Worm (Caenorhabditis elegans): ENCODE results near the gene Y67H2A.10.

The Y67H2A.10 gene

DNA sequence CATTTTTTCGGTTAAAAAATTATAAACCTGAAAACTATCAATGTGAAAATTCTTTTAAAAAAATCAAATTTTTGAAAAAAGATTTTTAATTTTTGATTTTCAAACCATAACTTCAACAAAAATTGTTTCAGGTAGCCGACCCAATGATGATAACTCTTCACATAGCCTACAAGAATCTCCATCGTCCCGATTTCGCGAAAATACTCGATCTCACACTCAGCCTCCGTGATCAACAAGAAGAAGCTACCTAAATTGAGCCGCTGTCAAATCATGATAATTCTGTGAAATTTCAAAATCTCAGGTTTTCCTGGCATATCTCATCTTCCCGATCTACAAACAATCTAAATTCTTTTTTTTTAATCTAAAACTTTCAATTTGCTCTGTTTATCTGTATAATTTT is 39.1 kb downstream of the Y67H2A.10 start:
- TF ChIP-seq spr-1 (tag; optimal IDR thresholded peaks at IDR 0.05) (no peak), F10B5.3 (tag; optimal IDR thresholded peaks at IDR 0.05) (no peak), T26A8.4 (GFP tag; IDR thresholded peaks at IDR 0.05) (0 out of 2 replicates have a peak, but pooled peaks have one; percentile 14), madf-9 (GFP tag; conservative IDR thresholded peaks at IDR 0.05) (no peak), ceh-62 (tag; optimal IDR thresholded peaks at IDR 0.05) (no peak), arid-1 (GFP tag; conservative IDR thresholded peaks at IDR 0.05) (no peak), sdz-12 (GFP tag; optimal IDR thresholded peaks at IDR 0.05) (no peak), mxl-2 (GFP tag; conservative IDR thresholded peaks at IDR 0.05) (no peak), Y75B8A.6 (GFP tag; IDR thresholded peaks at IDR 0.05) (no peak), lin-38 (GFP tag; IDR thresholded peaks at IDR 0.05) (no peak), lim-7 (GFP tag; IDR thresholded peaks at IDR 0.05) (0 out of 2 replicates have a peak, but pooled peaks have one; percentile 9), ama-1 (optimal IDR thresholded peaks at IDR 0.05) (no peak), mdt-29 (GFP tag; IDR thresholded peaks at IDR 0.05) (peak; percentile 43; the same call in 1 of the 2 replicates), daf-12 (tag; optimal IDR thresholded peaks at IDR 0.05) (no peak), F44E2.7 (GFP tag; IDR thresholded peaks at IDR 0.05) (no peak), zfp-3 (GFP tag; conservative IDR thresholded peaks at IDR 0.05) (peak; percentile 81; the same call in 1 of the 2 replicates), D1046.2 (GFP tag; IDR thresholded peaks at IDR 0.05) (no peak), saeg-2 (GFP tag; IDR thresholded peaks at IDR 0.05) (no peak), ces-1 (GFP tag; optimal IDR thresholded peaks at IDR 0.05) (no peak), nhr-77 (tag; optimal IDR thresholded peaks at IDR 0.05) (no peak), attf-4 (tag; optimal IDR thresholded peaks at IDR 0.05) (no peak), tag-97 (GFP tag; IDR thresholded peaks at IDR 0.05) (no peak), pha-4 (GFP tag; IDR thresholded peaks at IDR 0.05) (no peak), pha-4 (tag; optimal IDR thresholded peaks at IDR 0.05) (no peak), ZK337.2 (GFP tag; IDR thresholded peaks at IDR 0.05) (no peak), mes-2 (tag; optimal IDR thresholded peaks at IDR 0.05; ENCODE audit: poor library complexity, severe bottlenecking) (peak; percentile 8), nhr-111 (GFP tag; optimal IDR thresholded peaks at IDR 0.05) (no peak), daf-19 (GFP tag; conservative IDR thresholded peaks at IDR 0.05) (no peak)

- TF ChIP-seq lim-7 (GFP tag; IDR thresholded peaks at IDR 0.05) = no peak
- no peak for TF ChIP-seq hif-1 (tag; optimal IDR thresholded peaks at IDR 0.05)
- TF ChIP-seq aha-1 (tag) = peak; percentile 21
- no peak for TF ChIP-seq zip-2 (tag; optimal IDR thresholded peaks at IDR 0.05)
- TF ChIP-seq lin-38 (GFP tag; IDR thresholded peaks at IDR 0.05) = 0 out of 2 replicates have a peak, but pooled peaks have one; percentile 29
- TF ChIP-seq lin-15B (tag; optimal IDR thresholded peaks at IDR 0.05) = no peak
- TF ChIP-seq mes-2 (tag; optimal IDR thresholded peaks at IDR 0.05; ENCODE audit: poor library complexity, severe bottlenecking) = no peak
- no peak for TF ChIP-seq lir-3 (tag; optimal IDR thresholded peaks at IDR 0.05)
- TF ChIP-seq daf-8 (GFP tag; IDR thresholded peaks at IDR 0.05) = no peak
- no peak for TF ChIP-seq egl-43 (GFP tag; IDR thresholded peaks at IDR 0.05)
- TF ChIP-seq nhr-28 (tag; optimal IDR thresholded peaks at IDR 0.05) = no peak
- no peak for TF ChIP-seq spr-3 (GFP tag; optimal IDR thresholded peaks at IDR 0.05)
- no peak for TF ChIP-seq vab-7 (GFP tag; IDR thresholded peaks at IDR 0.05)
- TF ChIP-seq ZK337.2 (GFP tag; IDR thresholded peaks at IDR 0.05) = no peak
- TF ChIP-seq nhr-111 (GFP tag; optimal IDR thresholded peaks at IDR 0.05) = no peak
- TF ChIP-seq skn-1 (tag; optimal IDR thresholded peaks at IDR 0.05) = no peak
Observed at ce11 chrIV:13247780-13248179, 41.5 kb downstream of the Y67H2A.10 start.

DNA sequence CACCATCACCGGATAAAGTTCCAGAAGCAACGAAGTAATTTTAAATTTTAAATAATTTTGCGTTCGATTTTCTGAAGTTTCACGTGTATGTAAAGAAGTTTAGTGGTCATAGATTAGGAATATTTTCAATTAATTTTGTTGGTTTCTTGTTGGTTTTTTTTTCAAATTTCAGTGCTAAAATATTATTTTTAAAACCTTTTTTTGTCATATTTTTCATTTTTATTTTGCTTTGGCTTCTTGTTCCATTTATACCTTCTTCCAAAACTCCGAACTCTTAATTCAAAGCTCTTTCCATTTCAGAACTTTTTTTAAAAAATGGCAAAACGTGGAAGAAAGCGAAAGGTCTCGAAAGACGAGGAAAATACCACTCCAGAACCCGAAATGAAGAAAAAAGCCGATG is 42.3 kb downstream of the Y67H2A.10 start, which contains the start of gene JC8.7:
JC8.7 (plus strand) TSS at position 301 of the 400 bp plus-strand sequence.
- no peak for TF ChIP-seq ces-1 (GFP tag; optimal IDR thresholded peaks at IDR 0.05)
- TF ChIP-seq aha-1 (tag) = peak; percentile 45
- TF ChIP-seq dmd-8 (GFP tag; IDR thresholded peaks at IDR 0.05) = no peak

Data from whole organism, L4 larva.